Worm (Caenorhabditis elegans) whole organism, mixed stage, embryonic: ENCODE measurements around the gene ints-13.
A peak's percentile ranks its signal among the peaks of the same experiment; 100 is the strongest.

Experiments used
- M03D4.4 ChIP-seq: sonication (generic microtip); optimal IDR thresholded peaks from 2 replicates; lab custom pipeline; 2017; ENCODE audit warnings: mild to moderate bottlenecking, missing genetic modification characterization, missing compliant biosample characterization
- bed-3 ChIP-seq: fragments of 200-800 bp; sonication (Bioruptor generic); optimal IDR thresholded peaks from 3 replicates; lab custom pipeline; 2018; ENCODE audit warnings: mild to moderate bottlenecking, missing genetic modification characterization, moderate library complexity, missing compliant biosample characterization
- blmp-1 ChIP-seq: fragments of 150-350 bp; optimal IDR thresholded peaks from 2 replicates; lab custom pipeline; 2014; ENCODE audit warnings: missing biosample characterization, missing genetic modification characterization
- ceh-83 ChIP-seq: fragments of 200-800 bp; sonication (Bioruptor generic); optimal IDR thresholded peaks from 2 replicates; lab custom pipeline; 2018; ENCODE audit warnings: mild to moderate bottlenecking, missing genetic modification characterization, missing compliant biosample characterization
- ces-1 ChIP-seq: fragments of 150-350 bp; optimal IDR thresholded peaks from 2 replicates; lab custom pipeline; 2014; ENCODE audit warnings: missing biosample characterization, missing genetic modification reagents, missing genetic modification characterization
- elt-1 ChIP-seq: sonication (generic microtip); optimal IDR thresholded peaks from 2 replicates; lab custom pipeline; 2017; ENCODE audit warnings: missing genetic modification characterization, mild to moderate bottlenecking, missing compliant biosample characterization, antibody characterized with exemption, moderate library complexity, borderline replicate concordance; ENCODE audit not compliant: insufficient read depth
- elt-3 ChIP-seq: fragments of 150-350 bp; optimal IDR thresholded peaks from 2 replicates; lab custom pipeline; 2014; ENCODE audit warnings: missing biosample characterization, missing genetic modification characterization
- flh-1 ChIP-seq: fragments of 200-800 bp; sonication (Bioruptor generic); optimal IDR thresholded peaks from 2 replicates; lab custom pipeline; 2018; ENCODE audit warnings: mild to moderate bottlenecking, missing genetic modification characterization, moderate library complexity, missing compliant biosample characterization
- ham-2 ChIP-seq: fragments of 200-800 bp; sonication (Bioruptor generic); optimal IDR thresholded peaks from 2 replicates; lab custom pipeline; 2018; ENCODE audit warnings: mild to moderate bottlenecking, missing genetic modification characterization, missing compliant biosample characterization
- hlh-1 ChIP-seq: fragments of 150-350 bp; optimal IDR thresholded peaks from 2 replicates; lab custom pipeline; 2014; ENCODE audit warnings: missing biosample characterization, missing genetic modification reagents, missing genetic modification characterization
- lin-13 ChIP-seq: fragments of 150-350 bp; optimal IDR thresholded peaks from 2 replicates; lab custom pipeline; 2014; ENCODE audit warnings: missing biosample characterization, missing genetic modification characterization
- lin-32 ChIP-seq: fragments of 200-800 bp; sonication (Bioruptor generic); optimal IDR thresholded peaks from 2 replicates; lab custom pipeline; 2018; ENCODE audit warnings: mild to moderate bottlenecking, missing genetic modification characterization, missing compliant biosample characterization
- lsy-2 ChIP-seq: fragments of 150-350 bp; optimal IDR thresholded peaks from 2 replicates; lab custom pipeline; 2014; ENCODE audit warnings: missing biosample characterization, missing genetic modification characterization
- mab-5 ChIP-seq: fragments of 150-350 bp; optimal IDR thresholded peaks from 2 replicates; lab custom pipeline; 2014; ENCODE audit warnings: missing biosample characterization, missing genetic modification characterization
- mep-1 ChIP-seq: fragments of 150-350 bp; optimal IDR thresholded peaks from 2 replicates; lab custom pipeline; 2017; ENCODE audit warnings: missing biosample characterization, missing genetic modification reagents, missing genetic modification characterization, inconsistent platforms
- mls-2 ChIP-seq: sonication (generic microtip); optimal IDR thresholded peaks from 2 replicates; lab custom pipeline; 2016; ENCODE audit warnings: mild to moderate bottlenecking, missing genetic modification characterization, moderate library complexity, missing compliant biosample characterization
- nhr-12 ChIP-seq: fragments of 150-350 bp; optimal IDR thresholded peaks from 2 replicates; lab custom pipeline; 2014; ENCODE audit warnings: missing biosample characterization, missing genetic modification characterization
- nhr-2 ChIP-seq: fragments of 150-350 bp; optimal IDR thresholded peaks from 2 replicates; lab custom pipeline; 2014; ENCODE audit warnings: missing biosample characterization, missing genetic modification characterization
- nhr-237 ChIP-seq: fragments of 150-350 bp; optimal IDR thresholded peaks from 2 replicates; lab custom pipeline; 2014; ENCODE audit warnings: missing biosample characterization, missing genetic modification characterization
- nhr-28 ChIP-seq: fragments of 150-350 bp; optimal IDR thresholded peaks from 2 replicates; lab custom pipeline; 2014; ENCODE audit warnings: missing biosample characterization, missing genetic modification characterization
- nhr-76 ChIP-seq: sonication (generic microtip); optimal IDR thresholded peaks from 2 replicates; lab custom pipeline; 2017; ENCODE audit warnings: missing biosample characterization, missing genetic modification characterization
- sem-2 ChIP-seq: fragments of 200-800 bp; sonication (Bioruptor generic); optimal IDR thresholded peaks from 2 replicates; lab custom pipeline; 2018; ENCODE audit warnings: mild to moderate bottlenecking, missing genetic modification characterization, missing compliant biosample characterization
- snpc-4 ChIP-seq: fragments of 150-350 bp; optimal IDR thresholded peaks from 2 replicates; lab custom pipeline; 2014; ENCODE audit warnings: missing biosample characterization, missing genetic modification characterization
- sptf-1 ChIP-seq: sonication (generic microtip); optimal IDR thresholded peaks from 2 replicates; lab custom pipeline; 2017; ENCODE audit warnings: mild to moderate bottlenecking, missing genetic modification characterization, moderate library complexity, missing compliant biosample characterization
- tbx-8 ChIP-seq: fragments of 200-800 bp; sonication (Bioruptor generic); optimal IDR thresholded peaks from 2 replicates; lab custom pipeline; 2018; ENCODE audit warnings: mild to moderate bottlenecking, missing genetic modification characterization, moderate library complexity, missing compliant biosample characterization
- unc-39 ChIP-seq: fragments of 150-350 bp; optimal IDR thresholded peaks from 2 replicates; lab custom pipeline; 2014; ENCODE audit warnings: missing biosample characterization, missing genetic modification characterization
- unc-62 ChIP-seq: fragments of 150-350 bp; optimal IDR thresholded peaks from 2 replicates; lab custom pipeline; 2014; ENCODE audit warnings: missing biosample characterization, missing genetic modification reagents, missing genetic modification characterization
- zip-8 ChIP-seq: fragments of 150-350 bp; optimal IDR thresholded peaks from 2 replicates; lab custom pipeline; 2014; ENCODE audit warnings: missing biosample characterization, missing genetic modification characterization
- ztf-11 ChIP-seq: fragments of 150-350 bp; optimal IDR thresholded peaks from 2 replicates; lab custom pipeline; 2014; ENCODE audit warnings: missing biosample characterization, missing genetic modification characterization

Gene ints-13

ce11 chrIV:252454-252853 lies 15.2 kb upstream of the ints-13 start, which contains the start of gene grl-19:
grl-19 (minus strand) TSS chrIV:252554.
- no peak for TF ChIP-seq tbx-8
- no peak for TF ChIP-seq lin-32
- no peak for TF ChIP-seq sem-2
- TF ChIP-seq mls-2 (tag; lab: Kevin White, UChicago), result no peak
- no peak for TF ChIP-seq nhr-2 (tag; lab: Kevin White, UChicago)
- TF ChIP-seq bed-3, result no peak
- TF ChIP-seq lin-13 (tag; lab: Kevin White, UChicago), result no peak
- no peak for TF ChIP-seq mep-1 (tag; lab: Kevin White, UChicago)
- no peak for TF ChIP-seq blmp-1 (tag; lab: Kevin White, UChicago)
- no peak for TF ChIP-seq ceh-83 (GFP tag; lab: Kevin White, UChicago)
- TF ChIP-seq ztf-11 (tag; lab: Kevin White, UChicago), result no peak
- no peak for TF ChIP-seq snpc-4 (tag; lab: Kevin White, UChicago)
- TF ChIP-seq nhr-237, result no peak
- TF ChIP-seq ham-2 (GFP tag; lab: Kevin White, UChicago), result no peak
- TF ChIP-seq nhr-12 (tag; lab: Kevin White, UChicago), result no peak

ce11 chrIV:247494-247893 lies 10.2 kb upstream of the ints-13 start:
- TF ChIP-seq elt-3 (tag; lab: Kevin White, UChicago) (peak; percentile 7), snpc-4 (tag; lab: Kevin White, UChicago) (no peak), tbx-8 (no peak)

- TF ChIP-seq unc-62 (no peak), hlh-1 (tag; lab: Kevin White, UChicago) (no peak), lsy-2 (no peak), mep-1 (tag; lab: Kevin White, UChicago) (no peak), nhr-28 (tag; lab: Kevin White, UChicago) (no peak), zip-8 (tag; lab: Kevin White, UChicago) (no peak)
- TF ChIP-seq, all 35 proteins: peak for 0
These were observed 7.6 kb upstream of the ints-13 start, which contains the start of gene aass-1 for ce11 chrIV:244843-245242. aass-1 (plus strand) TSS chrIV:245143.

- no peak for TF ChIP-seq flh-1 (GFP tag; lab: Kevin White, UChicago)
- TF ChIP-seq elt-1 (tag; lab: Kevin White, UChicago), result no peak
- TF ChIP-seq mab-5 (tag; lab: Kevin White, UChicago), result no peak
- peak; percentile 86 for TF ChIP-seq zip-8 (tag; lab: Kevin White, UChicago)
- TF ChIP-seq unc-62, result no peak
These were observed 7.0 kb upstream of the ints-13 start for ce11 chrIV:244278-244677.

- TF ChIP-seq lsy-2 (peak; percentile 32), ces-1 (GFP tag; lab: Kevin White, UChicago) (peak; percentile 37), lin-13 (tag; lab: Kevin White, UChicago) (peak; percentile 3), snpc-4 (tag; lab: Kevin White, UChicago) (no peak)
- TF ChIP-seq, all 35 proteins: peak for 3
These were observed 3.1 kb upstream of the ints-13 start, which contains the start of the genes fnta-1 and cogc-8 for ce11 chrIV:240257-240754. fnta-1 (minus strand) TSS chrIV:240307. cogc-8 (plus strand) TSS chrIV:240451.

- TF ChIP-seq snpc-4 (tag; lab: Kevin White, UChicago), result no peak
- TF ChIP-seq mab-5 (tag; lab: Kevin White, UChicago), result no peak
- TF ChIP-seq sptf-1, result no peak
- TF ChIP-seq ham-2 (GFP tag; lab: Kevin White, UChicago), result no peak
- no peak for TF ChIP-seq elt-1 (tag; lab: Kevin White, UChicago)
- no peak for TF ChIP-seq unc-62
- no peak for TF ChIP-seq nhr-237
- no peak for TF ChIP-seq unc-39
- no peak for TF ChIP-seq hlh-1 (tag; lab: Kevin White, UChicago)
- TF ChIP-seq tbx-8, result no peak
- TF ChIP-seq ceh-83 (GFP tag; lab: Kevin White, UChicago), result no peak
- TF ChIP-seq M03D4.4 (tag; lab: Kevin White, UChicago), result no peak
- TF ChIP-seq flh-1 (GFP tag; lab: Kevin White, UChicago), result no peak
- no peak for TF ChIP-seq nhr-76 (tag; lab: Kevin White, UChicago)
These were observed 1.1 kb downstream of the ints-13 start for ce11 chrIV:236138-236537.
